Fruit fly (Drosophila melanogaster): ENCODE data around the gene Hakai.

Hakai gene

DNA sequence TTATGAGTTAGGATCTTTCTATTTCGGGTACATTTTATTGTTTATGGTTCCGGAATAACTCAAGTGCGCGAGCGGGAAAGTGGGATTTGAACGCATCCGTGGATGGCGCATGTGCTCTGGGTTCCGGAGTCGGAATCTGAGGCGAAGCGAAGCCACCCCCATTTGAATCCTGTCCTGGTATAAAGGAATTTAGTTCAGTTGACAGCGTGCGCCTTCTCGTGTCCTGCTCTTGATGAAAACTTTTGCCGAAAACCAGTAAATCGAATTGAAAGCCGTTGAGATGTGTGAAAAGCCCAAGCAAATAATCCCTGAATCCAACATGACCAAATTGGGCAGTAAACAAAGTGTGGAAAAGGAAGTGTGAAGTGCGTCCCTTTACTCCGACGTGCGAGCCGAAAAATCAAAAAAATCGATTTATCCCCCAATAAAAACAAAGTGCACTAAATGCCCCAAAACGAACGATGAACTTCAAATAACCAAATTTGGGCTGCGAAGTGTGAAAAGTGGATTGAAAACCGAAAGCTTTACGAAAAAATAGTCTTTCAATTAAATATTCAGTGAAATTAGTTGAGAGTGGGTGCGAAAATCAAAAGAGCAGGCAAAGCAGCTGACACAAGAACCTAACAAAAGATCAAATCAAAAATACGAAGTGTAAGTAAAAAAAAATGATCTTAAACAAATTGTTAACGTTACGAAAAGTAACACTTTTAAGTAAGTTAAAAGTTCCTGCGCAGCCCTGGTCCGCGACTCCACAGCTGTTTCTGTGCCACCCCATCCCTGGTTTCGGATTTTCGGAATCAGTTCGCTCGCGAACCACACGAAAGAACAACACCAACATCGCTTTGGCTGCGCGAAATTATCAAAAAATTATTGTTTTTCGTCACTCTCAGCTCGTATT, 4.4 kb upstream of the Hakai start, which contains the start of gene Lar (continued):
- TF ChIP-seq jing (GFP tag; optimal IDR thresholded peaks at IDR 0.05) (no peak), CG17912 (GFP tag; optimal IDR thresholded peaks at IDR 0.05) (no peak), Nf-YC (tag; optimal IDR thresholded peaks at IDR 0.05) (peak; percentile 60), onecut (GFP tag; IDR thresholded peaks at IDR 0.05) (peak; percentile 84), CG16813 (GFP tag; IDR thresholded peaks at IDR 0.05; ENCODE audit: partially characterized antibody) (no peak), ftz-f1 (GFP tag; optimal IDR thresholded peaks at IDR 0.05) (no peak), Nf-YB (GFP tag; optimal IDR thresholded peaks at IDR 0.05) (no peak), z (GFP tag; IDR thresholded peaks at IDR 0.05) (no peak), ase (GFP tag; IDR thresholded peaks at IDR 0.05) (no peak), CG6654 (GFP tag; optimal IDR thresholded peaks at IDR 0.05) (no peak), oc (tag; optimal IDR thresholded peaks at IDR 0.05) (no peak), BtbVII (GFP tag; optimal IDR thresholded peaks at IDR 0.05) (no peak), Hr78 (GFP tag; optimal IDR thresholded peaks at IDR 0.05) (no peak), CG10543 (GFP tag; optimal IDR thresholded peaks at IDR 0.05) (peak; percentile 78), Nf-YA (GFP tag; IDR thresholded peaks at IDR 0.05) (0 out of 2 replicates have a peak, but pooled peaks have one; percentile 32), NC2β (GFP tag; optimal IDR thresholded peaks at IDR 0.05) (peak; percentile 60), Hr51 (GFP tag; optimal IDR thresholded peaks at IDR 0.05) (peak; percentile 21 to 56), CG13424 (tag; optimal IDR thresholded peaks at IDR 0.05) (peak; percentile 66), mam (GFP tag; optimal IDR thresholded peaks at IDR 0.05) (peak; percentile 74), insv (GFP tag; optimal IDR thresholded peaks at IDR 0.05) (peak in 1 of 2 experiments; percentile 36), chif (GFP tag; optimal IDR thresholded peaks at IDR 0.05) (peak in 1 of 2 experiments; percentile 52), knrl (GFP tag; IDR thresholded peaks at IDR 0.05; ENCODE audit: partially characterized antibody) (peak; percentile 46; the same call in 2 of the 3 replicates), amos (GFP tag; IDR thresholded peaks at IDR 0.05; ENCODE audit: partially characterized antibody) (peak; percentile 62; the same call in 1 of the 2 replicates), esg (GFP tag; conservative IDR thresholded peaks at IDR 0.05) (0 out of 2 replicates have a peak, but pooled peaks have one; percentile 9), Adf1 (GFP tag; IDR thresholded peaks at IDR 0.05) (no peak), CG17385 (GFP tag; optimal IDR thresholded peaks at IDR 0.05) (peak; percentile 26), ranshi (GFP tag; IDR thresholded peaks at IDR 0.05) (no peak), lola (GFP tag; optimal IDR thresholded peaks at IDR 0.05) (peak in 1 of 3 experiments; percentile 35), CG12219 (GFP tag; optimal IDR thresholded peaks at IDR 0.05) (peak; percentile 46), nau (GFP tag; optimal IDR thresholded peaks at IDR 0.05) (no peak), Ets65A (GFP tag) (peak; percentile 88), otp (GFP tag; IDR thresholded peaks at IDR 0.05) (no peak), CG18262 (tag; optimal IDR thresholded peaks at IDR 0.05) (peak; percentile 50), odd (GFP tag; optimal IDR thresholded peaks at IDR 0.05) (peak; percentile 8), Spps (tag; optimal IDR thresholded peaks at IDR 0.05) (peak; percentile 10), nerfin-1 (tag; optimal IDR thresholded peaks at IDR 0.05) (peak; percentile 96), chn (GFP tag; optimal IDR thresholded peaks at IDR 0.05) (peak; percentile 61), tx (GFP tag; optimal IDR thresholded peaks at IDR 0.05) (peak; percentile 40), Taf1 (GFP tag; IDR thresholded peaks at IDR 0.05) (no peak), CrebB (tag; optimal IDR thresholded peaks at IDR 0.05) (no peak), HmgD (GFP tag; optimal IDR thresholded peaks at IDR 0.05) (peak; percentile 76), Ssrp (tag; optimal IDR thresholded peaks at IDR 0.05) (peak; percentile 28), CG4707 (GFP tag; optimal IDR thresholded peaks at IDR 0.05) (no peak), CG9727 (GFP tag; optimal IDR thresholded peaks at IDR 0.05) (peak; percentile 58), Opbp (GFP tag; IDR thresholded peaks at IDR 0.05; ENCODE audit: partially characterized antibody) (no peak; the same call in 2 of the 3 replicates), Drgx (GFP tag; IDR thresholded peaks at IDR 0.05) (peak; percentile 35), CG15073 (GFP tag; optimal IDR thresholded peaks at IDR 0.05) (no peak)

Data from whole organism, embryonic.